Worm (Caenorhabditis elegans) whole organism, young adult: ENCODE results near the gene med-2.

ENCODE experiments used
- C06A6.2 ChIP-seq: fragments of 200-800 bp; sonication (Bioruptor generic); conservative IDR thresholded peaks from 2 replicates; pipeline ENCODE4 v1.3.6; 2022; ENCODE audit warnings: missing genetic modification characterization, missing compliant biosample characterization
- F33H1.4 ChIP-seq: fragments of 200-800 bp; sonication (Bioruptor generic); IDR thresholded peaks from 2 replicates; pipeline ENCODE4 v1.3.6; 2022; ENCODE audit warnings: missing genetic modification reagents, missing genetic modification characterization, missing compliant biosample characterization
- F37B4.10 ChIP-seq: fragments of 200-800 bp; sonication (Bioruptor generic); IDR thresholded peaks from 2 replicates; pipeline ENCODE4 v1.3.6; 2022; ENCODE audit warnings: missing genetic modification characterization, missing compliant biosample characterization
- F39B2.1 ChIP-seq: fragments of 200-800 bp; sonication (Bioruptor generic); IDR thresholded peaks from 2 replicates; pipeline ENCODE4 v1.3.6; 2022; ENCODE audit warnings: missing genetic modification reagents, missing genetic modification characterization, missing compliant biosample characterization
- F55B11.4 ChIP-seq: sonication (generic microtip); optimal IDR thresholded peaks from 2 replicates; lab custom pipeline; 2016; ENCODE audit warnings: missing compliant biosample characterization, missing genetic modification characterization, borderline replicate concordance; ENCODE audit not compliant: insufficient read depth
- F57A8.1 ChIP-seq: fragments of 200-800 bp; sonication (Bioruptor generic); optimal IDR thresholded peaks from 2 replicates; lab custom pipeline; 2018; ENCODE audit warnings: mild to moderate bottlenecking, missing genetic modification characterization, moderate library complexity, missing compliant biosample characterization
- K11D2.4 ChIP-seq: fragments of 200-800 bp; sonication (Bioruptor generic); IDR thresholded peaks from 2 replicates; pipeline ENCODE4 v1.3.6; 2022; ENCODE audit warnings: missing genetic modification reagents, missing genetic modification characterization, missing compliant biosample characterization
- T26A5.8 ChIP-seq: sonication (generic microtip); optimal IDR thresholded peaks from 2 replicates; lab custom pipeline; 2016; ENCODE audit warnings: missing genetic modification characterization, missing compliant biosample characterization
- Y56A3A.18 ChIP-seq: fragments of 200-800 bp; sonication (Bioruptor generic); IDR thresholded peaks from 2 replicates; pipeline ENCODE4 v1.3.6; 2022; ENCODE audit warnings: missing genetic modification reagents, missing genetic modification characterization, missing compliant biosample characterization
- Y67H2A.10 ChIP-seq: fragments of 200-800 bp; sonication (Bioruptor generic); conservative IDR thresholded peaks from 2 replicates; pipeline ENCODE4 v1.3.6; 2022; ENCODE audit warnings: missing genetic modification reagents, missing genetic modification characterization, missing compliant biosample characterization
- ama-1 ChIP-seq, 3 experiments: fragments of 150-350 bp in 1 of 3; sonication (generic microtip) in 2 of 3; optimal IDR thresholded peaks; 2 replicates each; lab custom pipeline; 2014 to 2018; ENCODE audit warnings: missing biosample characterization in 2 of 3, missing genetic modification characterization in 2 of 3, missing genetic modification reagents in 2 of 3
- aptf-2 ChIP-seq: fragments of 200-800 bp; sonication (Bioruptor generic); conservative IDR thresholded peaks from 2 replicates; pipeline ENCODE4 v1.3.6; 2022; ENCODE audit warnings: missing genetic modification reagents, missing genetic modification characterization, missing compliant biosample characterization
- atf-7 ChIP-seq: sonication (generic microtip); optimal IDR thresholded peaks from 2 replicates; lab custom pipeline; 2017; ENCODE audit warnings: mild to moderate bottlenecking, missing genetic modification characterization, missing compliant biosample characterization
- attf-6 ChIP-seq: fragments of 200-800 bp; sonication (Bioruptor generic); IDR thresholded peaks from 2 replicates; pipeline ENCODE4 v1.3.6; 2022; ENCODE audit warnings: missing genetic modification reagents, missing genetic modification characterization, missing compliant biosample characterization
- bed-2 ChIP-seq: fragments of 200-800 bp; sonication (Bioruptor generic); IDR thresholded peaks from 2 replicates; pipeline ENCODE4 v1.3.6; 2022; ENCODE audit warnings: missing genetic modification reagents, missing genetic modification characterization, missing compliant biosample characterization
- ccch-3 ChIP-seq: fragments of 200-800 bp; sonication (Bioruptor generic); optimal IDR thresholded peaks from 2 replicates; lab custom pipeline; 2018; ENCODE audit warnings: mild to moderate bottlenecking, missing genetic modification characterization, missing compliant biosample characterization
- cebp-1 ChIP-seq, 2 experiments: fragments of 200-800 bp in 1 of 2; sonication (Bioruptor generic) in 1 of 2; sonication (generic microtip) in 1 of 2; IDR thresholded peaks in 1 of 2; optimal IDR thresholded peaks in 1 of 2; 2 replicates each; pipeline versions ENCODE4 v1.3.6 to Lab custom; 2017 to 2022; ENCODE audit warnings: missing compliant biosample characterization in 2 of 2, missing genetic modification characterization in 2 of 2, mild to moderate bottlenecking in 1 of 2, missing genetic modification reagents in 1 of 2, moderate library complexity in 1 of 2
- dpff-1 ChIP-seq: sonication (generic microtip); optimal IDR thresholded peaks from 2 replicates; lab custom pipeline; 2017; ENCODE audit warnings: mild to moderate bottlenecking, missing genetic modification characterization, missing compliant biosample characterization
- ekl-4 ChIP-seq: fragments of 200-800 bp; sonication (Bioruptor generic); IDR thresholded peaks from 2 replicates; pipeline ENCODE4 v1.3.6; 2022; ENCODE audit warnings: missing genetic modification reagents, missing genetic modification characterization, missing compliant biosample characterization
- lin-40 ChIP-seq: sonication (generic microtip); optimal IDR thresholded peaks from 2 replicates; lab custom pipeline; 2016; ENCODE audit warnings: missing genetic modification characterization, mild to moderate bottlenecking, missing compliant biosample characterization, missing genotype, missing genetic modification reagents
- lsy-27 ChIP-seq: sonication (generic microtip); optimal IDR thresholded peaks from 2 replicates; lab custom pipeline; 2017; ENCODE audit warnings: missing genetic modification characterization, mild to moderate bottlenecking, missing compliant biosample characterization, antibody characterized with exemption, missing genotype, borderline replicate concordance; ENCODE audit not compliant: insufficient read depth
- madf-10 ChIP-seq: sonication (generic microtip); optimal IDR thresholded peaks from 2 replicates; lab custom pipeline; 2016; ENCODE audit warnings: mild to moderate bottlenecking, missing genetic modification characterization, missing compliant biosample characterization
- madf-3 ChIP-seq: fragments of 200-800 bp; sonication (Bioruptor generic); IDR thresholded peaks from 2 replicates; pipeline ENCODE4 v1.3.6; 2022; ENCODE audit warnings: missing genetic modification reagents, missing genetic modification characterization, missing compliant biosample characterization
- mcd-1 ChIP-seq: fragments of 200-800 bp; sonication (Bioruptor generic); IDR thresholded peaks from 2 replicates; pipeline ENCODE4 v1.3.6; 2022; ENCODE audit warnings: missing genetic modification reagents, missing genetic modification characterization, missing compliant biosample characterization
- mel-28 ChIP-seq: sonication (generic microtip); optimal IDR thresholded peaks from 2 replicates; lab custom pipeline; 2016; ENCODE audit warnings: borderline replicate concordance, mild to moderate bottlenecking, missing genetic modification characterization, missing compliant biosample characterization
- mes-4 ChIP-seq: sonication (generic microtip); optimal IDR thresholded peaks from 2 replicates; lab custom pipeline; 2016; ENCODE audit warnings: missing genotype, missing genetic modification characterization, missing compliant biosample characterization
- nfya-1 ChIP-seq: sonication (generic microtip); optimal IDR thresholded peaks from 2 replicates; lab custom pipeline; 2017; ENCODE audit warnings: antibody characterized with exemption, missing compliant biosample characterization, missing genetic modification characterization, borderline replicate concordance; ENCODE audit not compliant: insufficient read depth
- nhr-179 ChIP-seq: sonication (generic microtip); optimal IDR thresholded peaks from 2 replicates; lab custom pipeline; 2016; ENCODE audit warnings: mild to moderate bottlenecking, missing genetic modification characterization, missing compliant biosample characterization
- nhr-80 ChIP-seq: sonication (generic microtip); optimal IDR thresholded peaks from 2 replicates; lab custom pipeline; 2016; ENCODE audit warnings: missing genetic modification characterization, missing compliant biosample characterization
- rec-8 ChIP-seq, 2 experiments: sonication (generic microtip); optimal IDR thresholded peaks; 2 replicates each; lab custom pipeline; 2016; ENCODE audit warnings: mild to moderate bottlenecking in 2 of 2, missing genetic modification characterization in 2 of 2, missing genetic modification reagents in 2 of 2, missing genotype in 2 of 2, missing biosample characterization in 1 of 2, missing compliant biosample characterization in 1 of 2, moderate library complexity in 1 of 2
- sdz-38 ChIP-seq: sonication (generic microtip); optimal IDR thresholded peaks from 2 replicates; lab custom pipeline; 2016; ENCODE audit warnings: missing genotype, missing genetic modification characterization, missing compliant biosample characterization
- snpc-1.1 ChIP-seq: sonication (generic microtip); optimal IDR thresholded peaks from 2 replicates; lab custom pipeline; 2017; ENCODE audit warnings: missing genetic modification characterization, mild to moderate bottlenecking, missing compliant biosample characterization, antibody characterized with exemption, moderate library complexity, missing genotype, missing genetic modification reagents; ENCODE audit not compliant: insufficient read depth
- tlf-1 ChIP-seq: fragments of 200-800 bp; sonication (Bioruptor generic); optimal IDR thresholded peaks from 2 replicates; lab custom pipeline; 2018; ENCODE audit warnings: mild to moderate bottlenecking, missing genetic modification characterization, missing compliant biosample characterization
- unc-62 ChIP-seq: fragments of 150-350 bp; optimal IDR thresholded peaks from 2 replicates; lab custom pipeline; 2014; ENCODE audit warnings: missing biosample characterization, missing genetic modification reagents, missing genetic modification characterization
- ztf-22 ChIP-seq: fragments of 200-800 bp; sonication (Bioruptor generic); optimal IDR thresholded peaks from 2 replicates; lab custom pipeline; 2018; ENCODE audit warnings: mild to moderate bottlenecking, missing genetic modification characterization, moderate library complexity, missing compliant biosample characterization
- ztf-26 ChIP-seq: sonication (generic microtip); optimal IDR thresholded peaks from 2 replicates; lab custom pipeline; 2017; ENCODE audit warnings: missing genetic modification characterization, missing compliant biosample characterization
- ztf-3 ChIP-seq: fragments of 200-800 bp; sonication (Bioruptor generic); optimal IDR thresholded peaks from 2 replicates; lab custom pipeline; 2018; ENCODE audit warnings: mild to moderate bottlenecking, missing genetic modification characterization, missing compliant biosample characterization
- ztf-6 ChIP-seq: fragments of 200-800 bp; sonication (Bioruptor generic); IDR thresholded peaks from 2 replicates; pipeline ENCODE4 v1.3.6; 2022; ENCODE audit warnings: missing genetic modification reagents, missing genetic modification characterization, missing compliant biosample characterization

Gene med-2

ce11 chrIII:6903056-6903977, 19.0 kb downstream of the med-2 start, which contains the start of the genes brc-2 and T07E3.3:
TSS of gene brc-2 (minus strand) at chrIII:6903106.
TSS of gene T07E3.3 (plus strand) at chrIII:6903877.
- TF ChIP-seq nhr-80 (tag; lab: Kevin White, UChicago) (peak; percentile 51), cebp-1 (GFP tag; IDR thresholded peaks at IDR 0.05; lab: Robert Waterston, UW) (no peak), cebp-1 (tag; optimal IDR thresholded peaks at IDR 0.05; lab: Kevin White, UChicago) (peak; percentile 40), tlf-1 (GFP tag; lab: Kevin White, UChicago) (no peak)

ce11 chrIII:6904468-6904867, 20.2 kb downstream of the med-2 start:
- no peak for TF ChIP-seq aptf-2 (GFP tag; lab: Robert Waterston, UW)
- TF ChIP-seq, all 124 proteins: peak for 0

ce11 chrIII:6906409-6906808, 22.1 kb downstream of the med-2 start, which contains the start of gene T07E3.2:
TSS of gene T07E3.2 (plus strand) at chrIII:6906709.
- no peak for TF ChIP-seq mes-4 (tag; lab: Kevin White, UChicago)
- no peak for TF ChIP-seq ztf-6 (GFP tag; lab: Robert Waterston, UW)
- no peak for TF ChIP-seq nhr-179 (tag; lab: Kevin White, UChicago)
- TF ChIP-seq rec-8 (tag; optimal IDR thresholded peaks at IDR 0.05; lab: Kevin White, UChicago) = no peak
- TF ChIP-seq T26A5.8 (tag; lab: Kevin White, UChicago) = no peak
- no peak for TF ChIP-seq ztf-26 (tag; lab: Kevin White, UChicago)
- TF ChIP-seq atf-7 (tag; lab: Kevin White, UChicago) = no peak
- no peak for TF ChIP-seq madf-3 (GFP tag; lab: Robert Waterston, UW)
- TF ChIP-seq tlf-1 (GFP tag; lab: Kevin White, UChicago) = no peak
- no peak for TF ChIP-seq attf-6 (GFP tag; lab: Robert Waterston, UW)
- no peak for TF ChIP-seq ekl-4
- TF ChIP-seq ama-1 (optimal IDR thresholded peaks at IDR 0.05; lab: Kevin White, UChicago) = no peak
- no peak for TF ChIP-seq ama-1 (GFP tag; optimal IDR thresholded peaks at IDR 0.05; lab: Kevin White, UChicago)
- TF ChIP-seq snpc-1.1 = no peak

ce11 chrIII:6912381-6912780, 28.1 kb downstream of the med-2 start, which contains the start of gene pdf-1:
TSS of gene pdf-1 (minus strand) at chrIII:6912481.
- TF ChIP-seq mcd-1 (GFP tag; lab: Robert Waterston, UW) (no peak), nfya-1 (tag; lab: Kevin White, UChicago) (no peak), unc-62 (no peak), F55B11.4 (tag; lab: Kevin White, UChicago) (no peak), attf-6 (GFP tag; lab: Robert Waterston, UW) (no peak), lsy-27 (no peak), bed-2 (GFP tag; lab: Robert Waterston, UW) (no peak), F37B4.10 (GFP tag; lab: Robert Waterston, UW) (no peak), ztf-3 (GFP tag; lab: Kevin White, UChicago) (no peak), F57A8.1 (GFP tag; lab: Kevin White, UChicago) (no peak), lin-40 (tag; lab: Kevin White, UChicago) (no peak)

ce11 chrIII:6914840-6915239, 30.5 kb downstream of the med-2 start:
- TF ChIP-seq C06A6.2 (GFP tag; lab: Robert Waterston, UW) = no peak
- TF ChIP-seq madf-10 = no peak
- no peak for TF ChIP-seq sdz-38 (tag; lab: Kevin White, UChicago)
- TF ChIP-seq dpff-1 (tag; lab: Kevin White, UChicago) = no peak
- no peak for TF ChIP-seq F39B2.1 (GFP tag; lab: Robert Waterston, UW)
- no peak for TF ChIP-seq ccch-3 (GFP tag; lab: Kevin White, UChicago)
- TF ChIP-seq lsy-27 = no peak
- TF ChIP-seq K11D2.4 = no peak
- TF ChIP-seq Y67H2A.10 (GFP tag; lab: Robert Waterston, UW) = no peak
- no peak for TF ChIP-seq ztf-22
- no peak for TF ChIP-seq Y56A3A.18 (GFP tag; lab: Robert Waterston, UW)
- TF ChIP-seq mel-28 (tag; lab: Kevin White, UChicago) = no peak
- no peak for TF ChIP-seq F33H1.4 (GFP tag; lab: Robert Waterston, UW)
